Worm (Caenorhabditis elegans) whole organism, L4 larva: ENCODE measurements around the gene set-6.

Source experiments
- lsy-2 ChIP-seq, 2 experiments: fragments of 150-350 bp in 1 of 2; sonication (generic microtip) in 1 of 2; optimal IDR thresholded peaks; 2 replicates each; lab custom pipeline; 2014 to 2017; ENCODE audit warnings: missing biosample characterization in 2 of 2, missing genetic modification characterization in 2 of 2
- nhr-25 ChIP-seq: sonication (generic microtip); optimal IDR thresholded peaks from 2 replicates; lab custom pipeline; 2017; ENCODE audit warnings: missing genetic modification characterization, mild to moderate bottlenecking, missing compliant biosample characterization, antibody characterized with exemption, moderate library complexity, borderline replicate concordance; ENCODE audit not compliant: insufficient read depth

DNA sequence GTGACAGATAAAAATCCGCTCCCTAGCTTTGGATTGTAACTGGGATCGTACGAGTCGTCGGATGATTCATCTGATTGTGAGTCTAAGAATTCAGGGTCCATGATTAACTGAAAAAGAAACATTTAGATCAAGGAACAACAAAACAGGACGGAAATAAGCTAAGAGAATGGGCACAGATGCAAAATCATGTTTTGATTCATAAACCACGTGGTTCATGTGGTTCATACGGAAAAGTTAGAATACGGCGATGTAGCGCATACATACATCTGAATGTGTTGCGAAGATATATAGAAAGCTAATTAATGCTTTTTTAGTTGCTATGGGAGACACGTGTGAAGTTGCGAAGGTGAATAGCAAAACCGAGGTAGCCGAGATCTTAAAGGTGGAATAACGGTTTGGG is 32.5 kb downstream of the set-6 start, which contains the start of gene F55G7.3:
- TF ChIP-seq lsy-2 (tag; optimal IDR thresholded peaks at IDR 0.05; lab: Kevin White, UChicago): no peak
- no peak for TF ChIP-seq nhr-25 (tag; lab: Kevin White, UChicago)
